Worm (Caenorhabditis elegans) whole organism, young adult: ENCODE data around the gene ZK507.1.

Experiments used
- F22D6.2 ChIP-seq: sonication (generic microtip); optimal IDR thresholded peaks from 2 replicates; lab custom pipeline; 2016; ENCODE audit warnings: mild to moderate bottlenecking, missing genetic modification characterization, missing compliant biosample characterization
- F23B12.7 ChIP-seq: sonication (generic microtip); optimal IDR thresholded peaks from 2 replicates; lab custom pipeline; 2017; ENCODE audit warnings: missing genetic modification characterization, mild to moderate bottlenecking, missing compliant biosample characterization, antibody characterized with exemption, moderate library complexity; ENCODE audit not compliant: insufficient read depth
- F55B11.4 ChIP-seq: sonication (generic microtip); optimal IDR thresholded peaks from 2 replicates; lab custom pipeline; 2016; ENCODE audit warnings: missing compliant biosample characterization, missing genetic modification characterization, borderline replicate concordance; ENCODE audit not compliant: insufficient read depth
- Y53G8AR.9 ChIP-seq: fragments of 200-800 bp; sonication (Bioruptor generic); conservative IDR thresholded peaks from 2 replicates; pipeline ENCODE4 v1.3.6; 2022; ENCODE audit warnings: missing genetic modification reagents, missing genetic modification characterization, missing compliant biosample characterization
- Y56A3A.18 ChIP-seq: fragments of 200-800 bp; sonication (Bioruptor generic); IDR thresholded peaks from 2 replicates; pipeline ENCODE4 v1.3.6; 2022; ENCODE audit warnings: missing genetic modification reagents, missing genetic modification characterization, missing compliant biosample characterization
- Y95B8A.8 ChIP-seq: fragments of 200-800 bp; sonication (Bioruptor generic); IDR thresholded peaks from 2 replicates; pipeline ENCODE4 v1.3.6; 2022; ENCODE audit warnings: missing genetic modification reagents, missing genetic modification characterization, missing compliant biosample characterization
- ZK185.1 ChIP-seq: sonication (generic microtip); optimal IDR thresholded peaks from 2 replicates; lab custom pipeline; 2016; ENCODE audit warnings: mild to moderate bottlenecking, missing genetic modification characterization, missing compliant biosample characterization; ENCODE audit not compliant: poor library complexity, severe bottlenecking
- aptf-3 ChIP-seq: fragments of 200-800 bp; sonication (Bioruptor generic); IDR thresholded peaks from 2 replicates; pipeline ENCODE4 v1.3.6; 2022; ENCODE audit warnings: missing genetic modification characterization, missing compliant biosample characterization
- cebp-1 ChIP-seq, 2 experiments: fragments of 200-800 bp in 1 of 2; sonication (Bioruptor generic) in 1 of 2; sonication (generic microtip) in 1 of 2; IDR thresholded peaks in 1 of 2; optimal IDR thresholded peaks in 1 of 2; 2 replicates each; pipeline versions ENCODE4 v1.3.6 to Lab custom; 2017 to 2022; ENCODE audit warnings: missing compliant biosample characterization in 2 of 2, missing genetic modification characterization in 2 of 2, mild to moderate bottlenecking in 1 of 2, missing genetic modification reagents in 1 of 2, moderate library complexity in 1 of 2
- ceh-27 ChIP-seq: fragments of 200-800 bp; sonication (Bioruptor generic); optimal IDR thresholded peaks from 2 replicates; lab custom pipeline; 2018; ENCODE audit warnings: mild to moderate bottlenecking, missing genetic modification characterization, moderate library complexity, missing compliant biosample characterization
- dpl-1 ChIP-seq: fragments of 150-350 bp; optimal IDR thresholded peaks from 2 replicates; lab custom pipeline; 2014; ENCODE audit warnings: missing biosample characterization, missing genetic modification reagents, missing genetic modification characterization
- egl-18 ChIP-seq: fragments of 200-800 bp; sonication (Bioruptor generic); IDR thresholded peaks from 2 replicates; pipeline ENCODE4 v1.3.6; 2022; ENCODE audit warnings: missing genetic modification reagents, missing genetic modification characterization, missing compliant biosample characterization
- hlh-26 ChIP-seq: fragments of 200-800 bp; sonication (Bioruptor generic); conservative IDR thresholded peaks from 2 replicates; pipeline ENCODE4 v1.3.6; 2022; ENCODE audit warnings: missing genetic modification reagents, missing genetic modification characterization, missing compliant biosample characterization
- hmg-1.2 ChIP-seq: fragments of 200-800 bp; sonication (Bioruptor generic); IDR thresholded peaks from 2 replicates; pipeline ENCODE4 v1.3.6; 2022; ENCODE audit warnings: missing genetic modification reagents, missing genetic modification characterization, missing compliant biosample characterization
- hmg-20 ChIP-seq: fragments of 200-800 bp; sonication (Bioruptor generic); IDR thresholded peaks from 2 replicates; pipeline ENCODE4 v1.3.6; 2022; ENCODE audit warnings: missing genetic modification reagents, missing genetic modification characterization, missing compliant biosample characterization
- lag-1 ChIP-seq: fragments of 200-800 bp; sonication (Bioruptor generic); IDR thresholded peaks from 2 replicates; pipeline ENCODE4 v1.3.6; 2022; ENCODE audit warnings: missing genetic modification reagents, missing genetic modification characterization, missing compliant biosample characterization
- let-607 ChIP-seq, 2 experiments: fragments of 200-800 bp in 1 of 2; sonication (Bioruptor generic) in 1 of 2; sonication (generic microtip) in 1 of 2; optimal IDR thresholded peaks; 2 replicates each; lab custom pipeline; 2016 to 2018; ENCODE audit warnings: mild to moderate bottlenecking in 2 of 2, missing compliant biosample characterization in 2 of 2, missing genetic modification characterization in 2 of 2, moderate library complexity in 2 of 2, missing genotype in 1 of 2
- lsl-1 ChIP-seq: fragments of 200-800 bp; sonication (Bioruptor generic); optimal IDR thresholded peaks from 2 replicates; lab custom pipeline; 2018; ENCODE audit warnings: mild to moderate bottlenecking, missing genetic modification characterization, moderate library complexity, missing compliant biosample characterization
- madf-10 ChIP-seq: sonication (generic microtip); optimal IDR thresholded peaks from 2 replicates; lab custom pipeline; 2016; ENCODE audit warnings: mild to moderate bottlenecking, missing genetic modification characterization, missing compliant biosample characterization
- madf-3 ChIP-seq: fragments of 200-800 bp; sonication (Bioruptor generic); IDR thresholded peaks from 2 replicates; pipeline ENCODE4 v1.3.6; 2022; ENCODE audit warnings: missing genetic modification reagents, missing genetic modification characterization, missing compliant biosample characterization
- madf-6 ChIP-seq: fragments of 200-800 bp; sonication (Bioruptor generic); IDR thresholded peaks from 2 replicates; pipeline ENCODE4 v1.3.6; 2022; ENCODE audit warnings: missing genetic modification reagents, missing genetic modification characterization, missing compliant biosample characterization
- nfya-1 ChIP-seq: sonication (generic microtip); optimal IDR thresholded peaks from 2 replicates; lab custom pipeline; 2017; ENCODE audit warnings: antibody characterized with exemption, missing compliant biosample characterization, missing genetic modification characterization, borderline replicate concordance; ENCODE audit not compliant: insufficient read depth
- nhr-179 ChIP-seq: sonication (generic microtip); optimal IDR thresholded peaks from 2 replicates; lab custom pipeline; 2016; ENCODE audit warnings: mild to moderate bottlenecking, missing genetic modification characterization, missing compliant biosample characterization
- nhr-27 ChIP-seq: fragments of 200-800 bp; sonication (Bioruptor generic); optimal IDR thresholded peaks from 2 replicates; lab custom pipeline; 2018; ENCODE audit warnings: mild to moderate bottlenecking, missing genetic modification characterization, moderate library complexity, missing compliant biosample characterization
- rpc-1 ChIP-seq, 2 experiments: fragments of 150-350 bp in 1 of 2; sonication (generic microtip) in 1 of 2; optimal IDR thresholded peaks; 2 replicates each; lab custom pipeline; 2014 to 2018; ENCODE audit warnings: missing biosample characterization in 1 of 2, missing genetic modification characterization in 1 of 2, missing genetic modification reagents in 1 of 2, missing genotype in 1 of 2
- snpc-1.3 ChIP-seq: sonication (generic microtip); optimal IDR thresholded peaks from 2 replicates; lab custom pipeline; 2017; ENCODE audit warnings: missing genetic modification characterization, mild to moderate bottlenecking, missing compliant biosample characterization, antibody characterized with exemption, moderate library complexity, missing genotype, missing genetic modification reagents; ENCODE audit not compliant: insufficient read depth
- tbx-9 ChIP-seq: sonication (generic microtip); optimal IDR thresholded peaks from 2 replicates; lab custom pipeline; 2016; ENCODE audit warnings: borderline replicate concordance, missing genetic modification characterization, inconsistent platforms, missing compliant biosample characterization
- unc-130 ChIP-seq: sonication (generic microtip); optimal IDR thresholded peaks from 2 replicates; lab custom pipeline; 2016; ENCODE audit warnings: missing genetic modification reagents, missing genetic modification characterization, missing compliant biosample characterization
- ztf-25 ChIP-seq: fragments of 200-800 bp; sonication (Bioruptor generic); IDR thresholded peaks from 2 replicates; pipeline ENCODE4 v1.3.6; 2022; ENCODE audit warnings: missing genetic modification reagents, missing genetic modification characterization, missing compliant biosample characterization
- ztf-26 ChIP-seq: sonication (generic microtip); optimal IDR thresholded peaks from 2 replicates; lab custom pipeline; 2017; ENCODE audit warnings: missing genetic modification characterization, missing compliant biosample characterization
- ztf-6 ChIP-seq: fragments of 200-800 bp; sonication (Bioruptor generic); IDR thresholded peaks from 2 replicates; pipeline ENCODE4 v1.3.6; 2022; ENCODE audit warnings: missing genetic modification reagents, missing genetic modification characterization, missing compliant biosample characterization

Gene ZK507.1

ce11 chrIII:9118314-9118850 is 17.3 kb upstream of the ZK507.1 start, which contains the start of gene grl-11 (continued):
- no peak for TF ChIP-seq madf-3 (GFP tag; lab: Robert Waterston, UW)
- no peak for TF ChIP-seq lag-1 (GFP tag; lab: Robert Waterston, UW)
- TF ChIP-seq ztf-26 (tag; lab: Kevin White, UChicago), result no peak
- TF ChIP-seq, all 124 proteins: peak for 0

- TF ChIP-seq egl-18 (GFP tag; lab: Robert Waterston, UW) (no peak), tbx-9 (tag; lab: Kevin White, UChicago) (no peak), ztf-6 (GFP tag; lab: Robert Waterston, UW) (no peak), ztf-25 (no peak), nhr-179 (tag; lab: Kevin White, UChicago) (no peak), Y95B8A.8 (GFP tag; lab: Robert Waterston, UW) (no peak), F55B11.4 (tag; lab: Kevin White, UChicago) (no peak), Y56A3A.18 (GFP tag; lab: Robert Waterston, UW) (no peak), nfya-1 (tag; lab: Kevin White, UChicago) (no peak), unc-130 (GFP tag; lab: Kevin White, UChicago) (no peak), F23B12.7 (tag; lab: Kevin White, UChicago) (no peak), F22D6.2 (tag; lab: Kevin White, UChicago) (no peak), madf-10 (tag; lab: Kevin White, UChicago) (no peak)
These were observed 14.6 kb upstream of the ZK507.1 start for ce11 chrIII:9115745-9116144.

ce11 chrIII:9114649-9115048 is 13.5 kb upstream of the ZK507.1 start, which contains the start of gene ZK512.1:
Gene ZK512.1, plus strand, starts transcription at chrIII:9114949.
- no peak for TF ChIP-seq ceh-27 (GFP tag; lab: Kevin White, UChicago)

- TF ChIP-seq lsl-1 (no peak), hlh-26 (GFP tag; lab: Robert Waterston, UW) (no peak), aptf-3 (GFP tag; lab: Robert Waterston, UW) (no peak), egl-18 (GFP tag; lab: Robert Waterston, UW) (no peak), let-607 (tag; optimal IDR thresholded peaks at IDR 0.05; lab: Kevin White, UChicago) (no peak), Y53G8AR.9 (GFP tag; lab: Robert Waterston, UW) (no peak), rpc-1 (optimal IDR thresholded peaks at IDR 0.05; lab: Kevin White, UChicago) (no peak), rpc-1 (tag; optimal IDR thresholded peaks at IDR 0.05; lab: Kevin White, UChicago) (no peak), madf-6 (GFP tag; lab: Robert Waterston, UW) (no peak), ztf-6 (GFP tag; lab: Robert Waterston, UW) (no peak), nhr-27 (no peak)
These were observed 13.0 kb upstream of the ZK507.1 start for ce11 chrIII:9114076-9114475.

- TF ChIP-seq hmg-1.2, result peak; percentile 35; the same call in 1 of the 2 replicates
- no peak for TF ChIP-seq ZK185.1 (tag; lab: Kevin White, UChicago)
- no peak for TF ChIP-seq dpl-1
- TF ChIP-seq rpc-1 (optimal IDR thresholded peaks at IDR 0.05; lab: Kevin White, UChicago), result no peak
- no peak for TF ChIP-seq rpc-1 (tag; optimal IDR thresholded peaks at IDR 0.05; lab: Kevin White, UChicago)
- TF ChIP-seq hmg-20, result no peak
- TF ChIP-seq snpc-1.3 (tag; lab: Kevin White, UChicago), result no peak
- TF ChIP-seq cebp-1 (GFP tag; IDR thresholded peaks at IDR 0.05; lab: Robert Waterston, UW), result no peak
- TF ChIP-seq cebp-1 (tag; optimal IDR thresholded peaks at IDR 0.05; lab: Kevin White, UChicago), result no peak
- TF ChIP-seq lsl-1, result no peak
These were observed 11.4 kb upstream of the ZK507.1 start for ce11 chrIII:9112479-9112878.
